Worm (Caenorhabditis elegans) whole organism, mixed stage, embryonic: ENCODE data around the gene F22B3.10.
"Not testable (repeated sequence)": the region's sequence is repeated elsewhere in the genome, so short reads cannot be mapped to it uniquely, and the experiment has no call there.

Experiments
- bed-3 ChIP-seq: fragments of 200-800 bp; sonication (Bioruptor generic); optimal IDR thresholded peaks from 3 replicates; lab custom pipeline; 2018; ENCODE audit warnings: mild to moderate bottlenecking, missing genetic modification characterization, moderate library complexity, missing compliant biosample characterization
- blmp-1 ChIP-seq: fragments of 150-350 bp; optimal IDR thresholded peaks from 2 replicates; lab custom pipeline; 2014; ENCODE audit warnings: missing biosample characterization, missing genetic modification characterization
- ceh-39 ChIP-seq: fragments of 150-350 bp; optimal IDR thresholded peaks from 2 replicates; lab custom pipeline; 2014; ENCODE audit warnings: missing biosample characterization, missing genetic modification characterization
- ceh-43 ChIP-seq: fragments of 200-800 bp; sonication (Bioruptor generic); optimal IDR thresholded peaks from 2 replicates; lab custom pipeline; 2018; ENCODE audit warnings: mild to moderate bottlenecking, missing genetic modification characterization, moderate library complexity, missing compliant biosample characterization
- ceh-83 ChIP-seq: fragments of 200-800 bp; sonication (Bioruptor generic); optimal IDR thresholded peaks from 2 replicates; lab custom pipeline; 2018; ENCODE audit warnings: mild to moderate bottlenecking, missing genetic modification characterization, missing compliant biosample characterization
- ces-1 ChIP-seq: fragments of 150-350 bp; optimal IDR thresholded peaks from 2 replicates; lab custom pipeline; 2014; ENCODE audit warnings: missing biosample characterization, missing genetic modification reagents, missing genetic modification characterization
- drap-1 ChIP-seq: fragments of 200-800 bp; sonication (Bioruptor generic); optimal IDR thresholded peaks from 3 replicates; lab custom pipeline; 2018; ENCODE audit warnings: mild to moderate bottlenecking, missing genetic modification characterization, missing compliant biosample characterization
- elt-1 ChIP-seq: sonication (generic microtip); optimal IDR thresholded peaks from 2 replicates; lab custom pipeline; 2017; ENCODE audit warnings: missing genetic modification characterization, mild to moderate bottlenecking, missing compliant biosample characterization, antibody characterized with exemption, moderate library complexity, borderline replicate concordance; ENCODE audit not compliant: insufficient read depth
- elt-3 ChIP-seq: fragments of 150-350 bp; optimal IDR thresholded peaks from 2 replicates; lab custom pipeline; 2014; ENCODE audit warnings: missing biosample characterization, missing genetic modification characterization
- flh-1 ChIP-seq: fragments of 200-800 bp; sonication (Bioruptor generic); optimal IDR thresholded peaks from 2 replicates; lab custom pipeline; 2018; ENCODE audit warnings: mild to moderate bottlenecking, missing genetic modification characterization, moderate library complexity, missing compliant biosample characterization
- ham-2 ChIP-seq: fragments of 200-800 bp; sonication (Bioruptor generic); optimal IDR thresholded peaks from 2 replicates; lab custom pipeline; 2018; ENCODE audit warnings: mild to moderate bottlenecking, missing genetic modification characterization, missing compliant biosample characterization
- hlh-1 ChIP-seq: fragments of 150-350 bp; optimal IDR thresholded peaks from 2 replicates; lab custom pipeline; 2014; ENCODE audit warnings: missing biosample characterization, missing genetic modification reagents, missing genetic modification characterization
- lin-13 ChIP-seq: fragments of 150-350 bp; optimal IDR thresholded peaks from 2 replicates; lab custom pipeline; 2014; ENCODE audit warnings: missing biosample characterization, missing genetic modification characterization
- mab-5 ChIP-seq: fragments of 150-350 bp; optimal IDR thresholded peaks from 2 replicates; lab custom pipeline; 2014; ENCODE audit warnings: missing biosample characterization, missing genetic modification characterization
- mep-1 ChIP-seq: fragments of 150-350 bp; optimal IDR thresholded peaks from 2 replicates; lab custom pipeline; 2017; ENCODE audit warnings: missing biosample characterization, missing genetic modification reagents, missing genetic modification characterization, inconsistent platforms
- mls-2 ChIP-seq: sonication (generic microtip); optimal IDR thresholded peaks from 2 replicates; lab custom pipeline; 2016; ENCODE audit warnings: mild to moderate bottlenecking, missing genetic modification characterization, moderate library complexity, missing compliant biosample characterization
- nhr-2 ChIP-seq: fragments of 150-350 bp; optimal IDR thresholded peaks from 2 replicates; lab custom pipeline; 2014; ENCODE audit warnings: missing biosample characterization, missing genetic modification characterization
- nhr-237 ChIP-seq: fragments of 150-350 bp; optimal IDR thresholded peaks from 2 replicates; lab custom pipeline; 2014; ENCODE audit warnings: missing biosample characterization, missing genetic modification characterization
- nhr-76 ChIP-seq: sonication (generic microtip); optimal IDR thresholded peaks from 2 replicates; lab custom pipeline; 2017; ENCODE audit warnings: missing biosample characterization, missing genetic modification characterization
- pha-4 ChIP-seq: fragments of 150-350 bp; optimal IDR thresholded peaks from 2 replicates; lab custom pipeline; 2018; ENCODE audit warnings: missing biosample characterization, missing genetic modification reagents, missing genetic modification characterization
- sem-2 ChIP-seq: fragments of 200-800 bp; sonication (Bioruptor generic); optimal IDR thresholded peaks from 2 replicates; lab custom pipeline; 2018; ENCODE audit warnings: mild to moderate bottlenecking, missing genetic modification characterization, missing compliant biosample characterization
- sptf-1 ChIP-seq: sonication (generic microtip); optimal IDR thresholded peaks from 2 replicates; lab custom pipeline; 2017; ENCODE audit warnings: mild to moderate bottlenecking, missing genetic modification characterization, moderate library complexity, missing compliant biosample characterization
- tbx-8 ChIP-seq: fragments of 200-800 bp; sonication (Bioruptor generic); optimal IDR thresholded peaks from 2 replicates; lab custom pipeline; 2018; ENCODE audit warnings: mild to moderate bottlenecking, missing genetic modification characterization, moderate library complexity, missing compliant biosample characterization
- unc-120 ChIP-seq: sonication (generic microtip); optimal IDR thresholded peaks from 2 replicates; lab custom pipeline; 2017; ENCODE audit warnings: missing genetic modification characterization, missing compliant biosample characterization; ENCODE audit not compliant: poor library complexity, severe bottlenecking
- unc-39 ChIP-seq: fragments of 150-350 bp; optimal IDR thresholded peaks from 2 replicates; lab custom pipeline; 2014; ENCODE audit warnings: missing biosample characterization, missing genetic modification characterization
- zip-8 ChIP-seq: fragments of 150-350 bp; optimal IDR thresholded peaks from 2 replicates; lab custom pipeline; 2014; ENCODE audit warnings: missing biosample characterization, missing genetic modification characterization
- ztf-11 ChIP-seq: fragments of 150-350 bp; optimal IDR thresholded peaks from 2 replicates; lab custom pipeline; 2014; ENCODE audit warnings: missing biosample characterization, missing genetic modification characterization

The F22B3.10 gene

ce11 chrIV:11431448-11431847, 16.6 kb upstream of the F22B3.10 start:
- no peak for TF ChIP-seq ham-2 (GFP tag; lab: Kevin White, UChicago)
- TF ChIP-seq ces-1 (GFP tag; lab: Kevin White, UChicago), result peak; percentile 98

ce11 chrIV:11425442-11425841, 10.6 kb upstream of the F22B3.10 start, which contains the start of gene kin-4:
kin-4 (plus strand) TSS chrIV:11425742.
- TF ChIP-seq blmp-1 (tag; lab: Kevin White, UChicago), result no peak
- TF ChIP-seq, all 35 proteins: peak for 0

- TF ChIP-seq elt-1 (tag; lab: Kevin White, UChicago) (no peak), tbx-8 (GFP tag; lab: Kevin White, UChicago) (no peak), nhr-76 (tag; lab: Kevin White, UChicago) (no peak), sem-2 (GFP tag; lab: Kevin White, UChicago) (no peak), mep-1 (tag; lab: Kevin White, UChicago) (no peak), ceh-43 (GFP tag; lab: Kevin White, UChicago) (no peak), pha-4 (tag; lab: Kevin White, UChicago) (no peak), lin-13 (tag; lab: Kevin White, UChicago) (no peak), drap-1 (no peak), unc-39 (tag; lab: Kevin White, UChicago) (no peak), ceh-39 (tag; lab: Kevin White, UChicago) (no peak), sptf-1 (tag; lab: Kevin White, UChicago) (no peak), unc-120 (tag; lab: Kevin White, UChicago) (no peak), zip-8 (no peak), blmp-1 (tag; lab: Kevin White, UChicago) (no peak)
Measured at ce11 chrIV:11424830-11425229, 10.0 kb upstream of the F22B3.10 start, which contains the start of gene F22B3.8. F22B3.8 (minus strand) TSS chrIV:11424930.

ce11 chrIV:11421696-11422095, 6.9 kb upstream of the F22B3.10 start, which contains the start of gene F22B3.7:
F22B3.7 (minus strand) TSS chrIV:11421796.
- TF ChIP-seq sem-2 (GFP tag; lab: Kevin White, UChicago) (no peak), mls-2 (no peak), mab-5 (no peak), sptf-1 (tag; lab: Kevin White, UChicago) (no peak), flh-1 (GFP tag; lab: Kevin White, UChicago) (no peak), hlh-1 (tag; lab: Kevin White, UChicago) (no peak), zip-8 (no peak), blmp-1 (tag; lab: Kevin White, UChicago) (no peak), ztf-11 (tag; lab: Kevin White, UChicago) (no peak), unc-39 (tag; lab: Kevin White, UChicago) (no peak), ham-2 (GFP tag; lab: Kevin White, UChicago) (no peak), ceh-83 (GFP tag; lab: Kevin White, UChicago) (no peak), nhr-2 (tag; lab: Kevin White, UChicago) (no peak), nhr-237 (tag; lab: Kevin White, UChicago) (no peak)
- TF ChIP-seq, all 35 proteins: peak for 0

- TF ChIP-seq elt-3 (tag; lab: Kevin White, UChicago); unc-39 (tag; lab: Kevin White, UChicago); ceh-83 (GFP tag; lab: Kevin White, UChicago): not testable (repeated sequence)
- TF ChIP-seq, all 35 proteins: peak for 0; not testable (repeated sequence) for 35
Measured at ce11 chrIV:11416724-11417123, 1.9 kb upstream of the F22B3.10 start, which contains the start of gene F22B3.5. F22B3.5 (minus strand) TSS chrIV:11416824.

ce11 chrIV:11410084-11410483, 4.7 kb downstream of the F22B3.10 start, which contains the start of gene gfat-2:
gfat-2 (plus strand) TSS chrIV:11410228.
- TF ChIP-seq nhr-237 (tag; lab: Kevin White, UChicago) (no peak), bed-3 (no peak)
